Worm (Caenorhabditis elegans) whole organism, dauer: ENCODE data around the gene cnc-9.

ENCODE experiments used
- unc-62 ChIP-seq: sonication (generic microtip); optimal IDR thresholded peaks from 2 replicates; lab custom pipeline; 2017; ENCODE audit warnings: missing biosample characterization, missing genetic modification reagents, missing genetic modification characterization

Gene cnc-9

DNA sequence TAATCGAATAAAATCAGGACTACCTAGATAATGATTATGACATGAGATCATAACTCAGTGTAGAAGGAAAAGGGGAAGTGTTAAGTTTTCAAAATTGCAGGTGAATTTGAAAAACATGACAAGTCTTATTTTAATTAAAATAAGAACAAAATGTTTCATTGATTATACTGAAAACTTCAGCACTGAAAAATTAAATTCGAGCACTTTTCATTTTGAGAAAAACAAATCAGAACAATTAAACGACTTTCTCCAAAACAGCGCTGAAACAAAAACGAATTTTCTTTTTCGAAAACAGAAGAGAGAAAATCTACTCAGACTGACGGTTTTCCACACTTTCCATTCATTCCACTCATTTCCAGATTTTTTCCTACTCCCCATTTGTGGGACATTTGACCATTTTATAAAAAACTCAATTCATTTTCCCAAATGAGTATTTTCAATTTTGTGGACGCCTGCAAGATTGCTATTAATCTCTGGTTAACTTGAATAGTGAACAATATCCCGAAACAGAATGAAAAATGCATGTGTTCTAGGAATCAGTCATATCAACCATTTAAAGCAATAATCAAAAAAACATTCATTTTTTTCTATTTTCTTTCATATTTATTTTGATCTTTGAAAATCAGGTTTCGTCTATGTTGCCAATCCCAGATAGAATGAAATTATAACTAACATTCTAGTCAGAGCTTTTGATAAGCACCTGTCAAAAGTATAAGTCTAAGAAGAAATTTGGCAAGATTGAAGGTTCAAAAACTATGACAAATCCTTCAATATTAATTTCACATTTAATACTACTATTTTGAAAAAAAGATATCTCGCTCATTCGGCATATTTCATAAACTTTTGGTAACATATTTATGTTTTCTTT lies 47.6 kb downstream of the cnc-9 start, which contains the start of the genes srh-231 and srh-275:
TSS of gene srh-231 (minus strand) at position 51 of the 868 bp plus-strand sequence.
TSS of gene srh-275 (plus strand) at position 818 of the 868 bp plus-strand sequence.
- TF ChIP-seq unc-62, result no peak
